Fruit fly (Drosophila melanogaster): ENCODE results near the gene CG14143.
A peak's percentile ranks its signal among the peaks of the same experiment; 100 is the strongest.

CG14143 gene

DNA sequence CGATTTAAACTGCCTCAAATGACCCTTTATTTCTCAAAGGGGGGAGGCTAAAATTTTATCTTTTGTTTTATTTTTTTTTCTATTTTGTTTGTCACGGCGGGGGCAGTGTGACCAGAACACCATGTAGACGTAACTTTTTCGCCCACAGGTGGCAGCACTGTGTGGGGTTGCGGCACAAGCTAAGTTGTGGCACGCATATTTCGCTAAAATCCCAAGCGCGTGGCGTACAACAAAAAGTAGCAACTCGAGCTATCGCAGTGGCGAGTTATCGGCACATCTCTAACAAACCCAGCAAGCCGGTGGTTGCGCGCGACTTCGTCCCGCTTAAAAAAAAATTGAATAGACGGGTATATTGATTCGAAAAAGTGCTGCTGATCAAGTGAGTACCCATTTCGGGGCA, 11.7 kb upstream of the CG14143 start, which contains the start of the genes Ufd1 and NaPi-III (continued):
- TF ChIP-seq CG2120 (GFP tag; optimal IDR thresholded peaks at IDR 0.05) (peak; percentile 41), CrebB (tag; optimal IDR thresholded peaks at IDR 0.05) (peak; percentile 14), MTF-1 (GFP tag; optimal IDR thresholded peaks at IDR 0.05; ENCODE audit: borderline replicate concordance) (no peak), tna (GFP tag; IDR thresholded peaks at IDR 0.05; ENCODE audit: partially characterized antibody) (peak; percentile 76), Tbp (GFP tag; optimal IDR thresholded peaks at IDR 0.05) (no peak), sr (GFP tag; IDR thresholded peaks at IDR 0.05) (no peak), bab2 (GFP tag; optimal IDR thresholded peaks at IDR 0.05) (peak; percentile 14), CG14965 (GFP tag; optimal IDR thresholded peaks at IDR 0.05; ENCODE audit: borderline replicate concordance) (no peak), sd (tag; optimal IDR thresholded peaks at IDR 0.05) (peak; percentile 77), C15 (GFP tag; IDR thresholded peaks at IDR 0.05) (no peak), Hey (tag; optimal IDR thresholded peaks at IDR 0.05) (no peak), CG9876 (GFP tag; optimal IDR thresholded peaks at IDR 0.05) (peak; percentile 47), Nf-YB (GFP tag; optimal IDR thresholded peaks at IDR 0.05) (no peak), CG6854 (GFP tag; optimal IDR thresholded peaks at IDR 0.05) (no peak), slp2 (GFP tag; optimal IDR thresholded peaks at IDR 0.05) (no peak), CG7928 (GFP tag; optimal IDR thresholded peaks at IDR 0.05) (peak; percentile 40), H2.0 (GFP tag; IDR thresholded peaks at IDR 0.05) (0 out of 2 replicates have a peak, but pooled peaks have one; percentile 5), BtbVII (GFP tag; optimal IDR thresholded peaks at IDR 0.05) (no peak), bigmax (GFP tag; optimal IDR thresholded peaks at IDR 0.05) (no peak), Chrac-16 (GFP tag; optimal IDR thresholded peaks at IDR 0.05) (peak; percentile 51), D19A (tag; optimal IDR thresholded peaks at IDR 0.05) (no peak), knrl (GFP tag; IDR thresholded peaks at IDR 0.05; ENCODE audit: partially characterized antibody) (peak; percentile 83), CG11247 (GFP tag; IDR thresholded peaks at IDR 0.05) (no peak), ind (GFP tag; optimal IDR thresholded peaks at IDR 0.05) (no peak), tx (GFP tag; optimal IDR thresholded peaks at IDR 0.05) (peak; percentile 41), peb (GFP tag; IDR thresholded peaks at IDR 0.05) (no peak), HHEX (GFP tag; optimal IDR thresholded peaks at IDR 0.05) (no peak), gsb (GFP tag; IDR thresholded peaks at IDR 0.05) (no peak), CG10321 (GFP tag; IDR thresholded peaks at IDR 0.05) (no peak), al (GFP tag; IDR thresholded peaks at IDR 0.05) (0 out of 2 replicates have a peak, but pooled peaks have one; percentile 19), CG6813 (GFP tag; optimal IDR thresholded peaks at IDR 0.05) (no peak), Lim3 (GFP tag; IDR thresholded peaks at IDR 0.05) (no peak), crol (GFP tag; IDR thresholded peaks at IDR 0.05) (no peak), CG8765 (GFP tag; IDR thresholded peaks at IDR 0.05) (no peak), CG6791 (GFP tag; IDR thresholded peaks at IDR 0.05; ENCODE audit: partially characterized antibody) (peak; percentile 90), Abd-B (GFP tag; optimal IDR thresholded peaks at IDR 0.05) (peak; percentile 42), sim (GFP tag; IDR thresholded peaks at IDR 0.05) (no peak), Lhr (GFP tag; optimal IDR thresholded peaks at IDR 0.05) (peak; percentile 98), CTCF (GFP tag; optimal IDR thresholded peaks at IDR 0.05) (peak; percentile 92), vvl (GFP tag; IDR thresholded peaks at IDR 0.05) (peak; percentile 59; the same call in 1 of the 2 replicates), Drgx (GFP tag; IDR thresholded peaks at IDR 0.05) (peak; percentile 57), CoRest (tag; optimal IDR thresholded peaks at IDR 0.05) (peak; percentile 73), odd (GFP tag; optimal IDR thresholded peaks at IDR 0.05) (no peak), CG17912 (GFP tag; optimal IDR thresholded peaks at IDR 0.05) (no peak), ac (GFP tag; optimal IDR thresholded peaks at IDR 0.05) (no peak), CG12071 (GFP tag; optimal IDR thresholded peaks at IDR 0.05) (no peak), CG3995 (GFP tag; optimal IDR thresholded peaks at IDR 0.05) (peak; percentile 26), CG17802 (tag; optimal IDR thresholded peaks at IDR 0.05) (no peak), trem (tag; optimal IDR thresholded peaks at IDR 0.05) (peak; percentile 86), GATAe (GFP tag; conservative IDR thresholded peaks at IDR 0.05) (peak; percentile 50; the same call in 1 of the 2 replicates), Gsc (GFP tag; IDR thresholded peaks at IDR 0.05) (no peak), ftz-f1 (GFP tag; optimal IDR thresholded peaks at IDR 0.05) (peak; percentile 66)

All from whole organism, embryonic.